Worm (Caenorhabditis elegans) whole organism, young adult: ENCODE data around the gene F13B9.2.
"Not testable (repeated sequence)": the region's sequence is repeated elsewhere in the genome, so short reads cannot be mapped to it uniquely, and the experiment has no call there.

Experiments used
- F39B2.1 ChIP-seq: fragments of 200-800 bp; sonication (Bioruptor generic); IDR thresholded peaks from 2 replicates; pipeline ENCODE4 v1.3.6; 2022; ENCODE audit warnings: missing genetic modification reagents, missing genetic modification characterization, missing compliant biosample characterization
- F57C9.4 ChIP-seq: sonication (generic microtip); optimal IDR thresholded peaks from 2 replicates; lab custom pipeline; 2017; ENCODE audit warnings: mild to moderate bottlenecking, missing genetic modification characterization, missing compliant biosample characterization
- ama-1 ChIP-seq, 3 experiments: fragments of 150-350 bp in 1 of 3; sonication (generic microtip) in 2 of 3; optimal IDR thresholded peaks; 2 replicates each; lab custom pipeline; 2014 to 2018; ENCODE audit warnings: missing biosample characterization in 2 of 3, missing genetic modification characterization in 2 of 3, missing genetic modification reagents in 2 of 3
- ccch-3 ChIP-seq: fragments of 200-800 bp; sonication (Bioruptor generic); optimal IDR thresholded peaks from 2 replicates; lab custom pipeline; 2018; ENCODE audit warnings: mild to moderate bottlenecking, missing genetic modification characterization, missing compliant biosample characterization
- ceh-91 ChIP-seq: fragments of 200-800 bp; sonication (Bioruptor generic); IDR thresholded peaks from 2 replicates; pipeline ENCODE4 v1.3.6; 2022; ENCODE audit warnings: missing genetic modification reagents, missing genetic modification characterization, missing compliant biosample characterization
- die-1 ChIP-seq: sonication (generic microtip); optimal IDR thresholded peaks from 2 replicates; lab custom pipeline; 2016; ENCODE audit warnings: missing genotype, mild to moderate bottlenecking, missing genetic modification characterization, missing compliant biosample characterization
- dox-1 ChIP-seq: fragments of 200-800 bp; sonication (Bioruptor generic); IDR thresholded peaks from 2 replicates; pipeline ENCODE4 v1.3.6; 2022; ENCODE audit warnings: missing genetic modification reagents, missing genetic modification characterization, missing compliant biosample characterization
- efl-1 ChIP-seq: fragments of 150-350 bp; optimal IDR thresholded peaks from 2 replicates; lab custom pipeline; 2014; ENCODE audit warnings: missing biosample characterization, missing genetic modification reagents, missing genetic modification characterization
- fkh-3 ChIP-seq: sonication (generic microtip); optimal IDR thresholded peaks from 2 replicates; lab custom pipeline; 2016; ENCODE audit warnings: mild to moderate bottlenecking, missing genetic modification characterization, missing compliant biosample characterization
- lin-40 ChIP-seq: sonication (generic microtip); optimal IDR thresholded peaks from 2 replicates; lab custom pipeline; 2016; ENCODE audit warnings: missing genetic modification characterization, mild to moderate bottlenecking, missing compliant biosample characterization, missing genotype, missing genetic modification reagents
- lin-54 ChIP-seq: fragments of 200-800 bp; sonication (Bioruptor generic); optimal IDR thresholded peaks from 2 replicates; lab custom pipeline; 2018; ENCODE audit warnings: mild to moderate bottlenecking, missing genetic modification characterization, missing compliant biosample characterization
- lsl-1 ChIP-seq: fragments of 200-800 bp; sonication (Bioruptor generic); optimal IDR thresholded peaks from 2 replicates; lab custom pipeline; 2018; ENCODE audit warnings: mild to moderate bottlenecking, missing genetic modification characterization, moderate library complexity, missing compliant biosample characterization
- madf-6 ChIP-seq: fragments of 200-800 bp; sonication (Bioruptor generic); IDR thresholded peaks from 2 replicates; pipeline ENCODE4 v1.3.6; 2022; ENCODE audit warnings: missing genetic modification reagents, missing genetic modification characterization, missing compliant biosample characterization
- nfya-1 ChIP-seq: sonication (generic microtip); optimal IDR thresholded peaks from 2 replicates; lab custom pipeline; 2017; ENCODE audit warnings: antibody characterized with exemption, missing compliant biosample characterization, missing genetic modification characterization, borderline replicate concordance; ENCODE audit not compliant: insufficient read depth
- nhr-80 ChIP-seq: sonication (generic microtip); optimal IDR thresholded peaks from 2 replicates; lab custom pipeline; 2016; ENCODE audit warnings: missing genetic modification characterization, missing compliant biosample characterization
- sea-2 ChIP-seq: fragments of 200-800 bp; sonication (Bioruptor generic); IDR thresholded peaks from 2 replicates; pipeline ENCODE4 v1.3.6; 2022; ENCODE audit warnings: missing genetic modification characterization, missing compliant biosample characterization
- tlf-1 ChIP-seq: fragments of 200-800 bp; sonication (Bioruptor generic); optimal IDR thresholded peaks from 2 replicates; lab custom pipeline; 2018; ENCODE audit warnings: mild to moderate bottlenecking, missing genetic modification characterization, missing compliant biosample characterization
- ztf-22 ChIP-seq: fragments of 200-800 bp; sonication (Bioruptor generic); optimal IDR thresholded peaks from 2 replicates; lab custom pipeline; 2018; ENCODE audit warnings: mild to moderate bottlenecking, missing genetic modification characterization, moderate library complexity, missing compliant biosample characterization

The F13B9.2 gene

ce11 chrX:8320889-8321288 lies 35.4 kb downstream of the F13B9.2 start, which contains the start of gene pqn-57 (continued):
- no peak for TF ChIP-seq ccch-3 (GFP tag; lab: Kevin White, UChicago)
- no peak for TF ChIP-seq fkh-3 (tag; lab: Kevin White, UChicago)
- TF ChIP-seq, all 124 proteins: peak for 0

- TF ChIP-seq F57C9.4; die-1 (tag; lab: Kevin White, UChicago); ceh-91: not testable (repeated sequence)
Observed at ce11 chrX:8321811-8322210, 36.3 kb downstream of the F13B9.2 start, which contains the start of gene abu-9. Gene abu-9 (plus strand): TSS chrX:8322111.

ce11 chrX:8323371-8323770 lies 37.9 kb downstream of the F13B9.2 start, which contains the start of gene R09F10.1:
Gene R09F10.1 (plus strand): TSS chrX:8323592.
- peak; percentile 72 for TF ChIP-seq nhr-80 (tag; lab: Kevin White, UChicago)
- peak; percentile 14; the same call in 1 of the 2 replicates for TF ChIP-seq dox-1 (GFP tag; lab: Robert Waterston, UW)
- no peak for TF ChIP-seq tlf-1 (GFP tag; lab: Kevin White, UChicago)

ce11 chrX:8326394-8326793 lies 40.9 kb downstream of the F13B9.2 start, which contains the start of gene R09F10.8:
Gene R09F10.8 (minus strand): TSS chrX:8326451.
- TF ChIP-seq dox-1 (GFP tag; lab: Robert Waterston, UW), result peak; percentile 41; the same call in 1 of the 2 replicates
- no peak for TF ChIP-seq ztf-22 (GFP tag; lab: Kevin White, UChicago)
- TF ChIP-seq lin-54 (GFP tag; lab: Kevin White, UChicago), result no peak
- TF ChIP-seq sea-2, result no peak
- peak; percentile 32 for TF ChIP-seq efl-1 (GFP tag; lab: Kevin White, UChicago)
- TF ChIP-seq madf-6, result peak; percentile 45; the same call in 1 of the 2 replicates

- TF ChIP-seq F39B2.1 (GFP tag; lab: Robert Waterston, UW), result no peak
- TF ChIP-seq lsl-1 (GFP tag; lab: Kevin White, UChicago), result no peak
- TF ChIP-seq ama-1 (optimal IDR thresholded peaks at IDR 0.05; lab: Kevin White, UChicago), result no peak
- TF ChIP-seq ama-1 (GFP tag; optimal IDR thresholded peaks at IDR 0.05; lab: Kevin White, UChicago), result no peak
- TF ChIP-seq lin-40 (tag; lab: Kevin White, UChicago), result no peak
- no peak for TF ChIP-seq nfya-1 (tag; lab: Kevin White, UChicago)
Observed at ce11 chrX:8327800-8328199, 42.3 kb downstream of the F13B9.2 start, which contains the start of gene F55E10.4. Gene F55E10.4 (minus strand): TSS chrX:8327900.
